Worm (Caenorhabditis elegans) whole organism, young adult: ENCODE data around the gene scl-1.
A peak's percentile ranks its signal among the peaks of the same experiment; 100 is the strongest.

ENCODE experiments used
- B0261.1 ChIP-seq: sonication (generic microtip); optimal IDR thresholded peaks from 2 replicates; lab custom pipeline; 2016; ENCODE audit warnings: mild to moderate bottlenecking, missing genetic modification characterization, moderate library complexity, missing compliant biosample characterization
- B0336.3 ChIP-seq: fragments of 200-800 bp; sonication (Bioruptor generic); IDR thresholded peaks from 2 replicates; pipeline ENCODE4 v1.3.6; 2022; ENCODE audit warnings: missing genetic modification characterization, missing compliant biosample characterization
- C06A6.2 ChIP-seq: fragments of 200-800 bp; sonication (Bioruptor generic); conservative IDR thresholded peaks from 2 replicates; pipeline ENCODE4 v1.3.6; 2022; ENCODE audit warnings: missing genetic modification characterization, missing compliant biosample characterization
- F10E7.11 ChIP-seq: sonication (generic microtip); optimal IDR thresholded peaks from 2 replicates; lab custom pipeline; 2017; ENCODE audit warnings: mild to moderate bottlenecking, missing genetic modification characterization, moderate library complexity, missing compliant biosample characterization
- F22D6.2 ChIP-seq: sonication (generic microtip); optimal IDR thresholded peaks from 2 replicates; lab custom pipeline; 2016; ENCODE audit warnings: mild to moderate bottlenecking, missing genetic modification characterization, missing compliant biosample characterization
- F33H1.4 ChIP-seq: fragments of 200-800 bp; sonication (Bioruptor generic); IDR thresholded peaks from 2 replicates; pipeline ENCODE4 v1.3.6; 2022; ENCODE audit warnings: missing genetic modification reagents, missing genetic modification characterization, missing compliant biosample characterization
- F55B11.4 ChIP-seq: sonication (generic microtip); optimal IDR thresholded peaks from 2 replicates; lab custom pipeline; 2016; ENCODE audit warnings: missing compliant biosample characterization, missing genetic modification characterization, borderline replicate concordance; ENCODE audit not compliant: insufficient read depth
- K12H6.12 ChIP-seq: fragments of 200-800 bp; sonication (Bioruptor generic); optimal IDR thresholded peaks from 2 replicates; lab custom pipeline; 2018; ENCODE audit warnings: mild to moderate bottlenecking, missing genetic modification characterization, missing compliant biosample characterization
- Y56A3A.18 ChIP-seq: fragments of 200-800 bp; sonication (Bioruptor generic); IDR thresholded peaks from 2 replicates; pipeline ENCODE4 v1.3.6; 2022; ENCODE audit warnings: missing genetic modification reagents, missing genetic modification characterization, missing compliant biosample characterization
- Y95B8A.8 ChIP-seq: fragments of 200-800 bp; sonication (Bioruptor generic); IDR thresholded peaks from 2 replicates; pipeline ENCODE4 v1.3.6; 2022; ENCODE audit warnings: missing genetic modification reagents, missing genetic modification characterization, missing compliant biosample characterization
- akir-1 ChIP-seq: fragments of 200-800 bp; sonication (Bioruptor generic); optimal IDR thresholded peaks from 2 replicates; lab custom pipeline; 2018; ENCODE audit warnings: mild to moderate bottlenecking, missing genetic modification characterization, moderate library complexity, missing compliant biosample characterization
- aptf-3 ChIP-seq: fragments of 200-800 bp; sonication (Bioruptor generic); IDR thresholded peaks from 2 replicates; pipeline ENCODE4 v1.3.6; 2022; ENCODE audit warnings: missing genetic modification characterization, missing compliant biosample characterization
- atf-7 ChIP-seq: sonication (generic microtip); optimal IDR thresholded peaks from 2 replicates; lab custom pipeline; 2017; ENCODE audit warnings: mild to moderate bottlenecking, missing genetic modification characterization, missing compliant biosample characterization
- attf-5 ChIP-seq: fragments of 200-800 bp; sonication (Bioruptor generic); optimal IDR thresholded peaks from 2 replicates; lab custom pipeline; 2018; ENCODE audit warnings: mild to moderate bottlenecking, missing genetic modification characterization, missing compliant biosample characterization
- bed-1 ChIP-seq: fragments of 200-800 bp; sonication (Bioruptor generic); IDR thresholded peaks from 2 replicates; pipeline ENCODE4 v1.3.6; 2022; ENCODE audit warnings: missing genetic modification reagents, missing genetic modification characterization, missing compliant biosample characterization
- ceh-58 ChIP-seq: fragments of 200-800 bp; sonication (Bioruptor generic); IDR thresholded peaks from 2 replicates; pipeline ENCODE4 v1.3.6; 2022; ENCODE audit warnings: missing genetic modification characterization, missing compliant biosample characterization
- chd-7 ChIP-seq: sonication (generic microtip); optimal IDR thresholded peaks from 2 replicates; lab custom pipeline; 2016; ENCODE audit warnings: mild to moderate bottlenecking, missing genetic modification characterization, moderate library complexity, missing compliant biosample characterization
- dox-1 ChIP-seq: fragments of 200-800 bp; sonication (Bioruptor generic); IDR thresholded peaks from 2 replicates; pipeline ENCODE4 v1.3.6; 2022; ENCODE audit warnings: missing genetic modification reagents, missing genetic modification characterization, missing compliant biosample characterization
- dpl-1 ChIP-seq: fragments of 150-350 bp; optimal IDR thresholded peaks from 2 replicates; lab custom pipeline; 2014; ENCODE audit warnings: missing biosample characterization, missing genetic modification reagents, missing genetic modification characterization
- egl-44 ChIP-seq: fragments of 200-800 bp; sonication (Bioruptor generic); IDR thresholded peaks from 2 replicates; pipeline ENCODE4 v1.3.6; 2022; ENCODE audit warnings: missing genetic modification reagents, missing genetic modification characterization, missing compliant biosample characterization
- ekl-4 ChIP-seq: fragments of 200-800 bp; sonication (Bioruptor generic); IDR thresholded peaks from 2 replicates; pipeline ENCODE4 v1.3.6; 2022; ENCODE audit warnings: missing genetic modification reagents, missing genetic modification characterization, missing compliant biosample characterization
- ets-4 ChIP-seq: fragments of 200-800 bp; sonication (Bioruptor generic); optimal IDR thresholded peaks from 2 replicates; lab custom pipeline; 2018; ENCODE audit warnings: mild to moderate bottlenecking, missing genetic modification characterization, missing compliant biosample characterization
- fkh-3 ChIP-seq: sonication (generic microtip); optimal IDR thresholded peaks from 2 replicates; lab custom pipeline; 2016; ENCODE audit warnings: mild to moderate bottlenecking, missing genetic modification characterization, missing compliant biosample characterization
- gei-17 ChIP-seq: fragments of 200-800 bp; sonication (Bioruptor generic); optimal IDR thresholded peaks from 2 replicates; lab custom pipeline; 2018; ENCODE audit warnings: mild to moderate bottlenecking, missing genetic modification characterization, missing compliant biosample characterization
- hrde-1 ChIP-seq: sonication (generic microtip); optimal IDR thresholded peaks from 2 replicates; lab custom pipeline; 2016; ENCODE audit warnings: missing genetic modification characterization, mild to moderate bottlenecking, missing compliant biosample characterization, moderate library complexity, missing genotype, missing genetic modification reagents, borderline replicate concordance
- hsf-1 ChIP-seq: fragments of 200-800 bp; sonication (Bioruptor generic); IDR thresholded peaks from 2 replicates; pipeline ENCODE4 v1.3.6; 2022; ENCODE audit warnings: missing genetic modification reagents, missing genetic modification characterization, missing compliant biosample characterization
- lag-1 ChIP-seq: fragments of 200-800 bp; sonication (Bioruptor generic); IDR thresholded peaks from 2 replicates; pipeline ENCODE4 v1.3.6; 2022; ENCODE audit warnings: missing genetic modification reagents, missing genetic modification characterization, missing compliant biosample characterization
- let-526 ChIP-seq: fragments of 200-800 bp; sonication (Bioruptor generic); IDR thresholded peaks from 2 replicates; pipeline ENCODE4 v1.3.6; 2022; ENCODE audit warnings: missing genetic modification reagents, missing genetic modification characterization, missing compliant biosample characterization
- let-607 ChIP-seq, 2 experiments: fragments of 200-800 bp in 1 of 2; sonication (Bioruptor generic) in 1 of 2; sonication (generic microtip) in 1 of 2; optimal IDR thresholded peaks; 2 replicates each; lab custom pipeline; 2016 to 2018; ENCODE audit warnings: mild to moderate bottlenecking in 2 of 2, missing compliant biosample characterization in 2 of 2, missing genetic modification characterization in 2 of 2, moderate library complexity in 2 of 2, missing genotype in 1 of 2
- lin-35 ChIP-seq, 3 experiments: fragments of 150-350 bp in 2 of 3; sonication (generic microtip) in 1 of 3; optimal IDR thresholded peaks; 2 replicates each; lab custom pipeline; 2014 to 2018; ENCODE audit warnings: missing biosample characterization in 3 of 3, missing genetic modification characterization in 3 of 3, missing genetic modification reagents in 3 of 3
- lir-1 ChIP-seq: fragments of 200-800 bp; sonication (Bioruptor generic); conservative IDR thresholded peaks from 2 replicates; pipeline ENCODE4 v1.3.6; 2022; ENCODE audit warnings: missing genetic modification reagents, missing genetic modification characterization, missing compliant biosample characterization
- lsl-1 ChIP-seq: fragments of 200-800 bp; sonication (Bioruptor generic); optimal IDR thresholded peaks from 2 replicates; lab custom pipeline; 2018; ENCODE audit warnings: mild to moderate bottlenecking, missing genetic modification characterization, moderate library complexity, missing compliant biosample characterization
- lsy-27 ChIP-seq: sonication (generic microtip); optimal IDR thresholded peaks from 2 replicates; lab custom pipeline; 2017; ENCODE audit warnings: missing genetic modification characterization, mild to moderate bottlenecking, missing compliant biosample characterization, antibody characterized with exemption, missing genotype, borderline replicate concordance; ENCODE audit not compliant: insufficient read depth
- madf-10 ChIP-seq: sonication (generic microtip); optimal IDR thresholded peaks from 2 replicates; lab custom pipeline; 2016; ENCODE audit warnings: mild to moderate bottlenecking, missing genetic modification characterization, missing compliant biosample characterization
- mes-4 ChIP-seq: sonication (generic microtip); optimal IDR thresholded peaks from 2 replicates; lab custom pipeline; 2016; ENCODE audit warnings: missing genotype, missing genetic modification characterization, missing compliant biosample characterization
- nfyb-1 ChIP-seq: fragments of 200-800 bp; sonication (Bioruptor generic); IDR thresholded peaks from 2 replicates; pipeline ENCODE4 v1.3.6; 2022; ENCODE audit warnings: missing genetic modification reagents, missing genetic modification characterization, missing compliant biosample characterization
- nhr-179 ChIP-seq: sonication (generic microtip); optimal IDR thresholded peaks from 2 replicates; lab custom pipeline; 2016; ENCODE audit warnings: mild to moderate bottlenecking, missing genetic modification characterization, missing compliant biosample characterization
- nhr-27 ChIP-seq: fragments of 200-800 bp; sonication (Bioruptor generic); optimal IDR thresholded peaks from 2 replicates; lab custom pipeline; 2018; ENCODE audit warnings: mild to moderate bottlenecking, missing genetic modification characterization, moderate library complexity, missing compliant biosample characterization
- nhr-80 ChIP-seq: sonication (generic microtip); optimal IDR thresholded peaks from 2 replicates; lab custom pipeline; 2016; ENCODE audit warnings: missing genetic modification characterization, missing compliant biosample characterization
- nhr-90 ChIP-seq: sonication (generic microtip); optimal IDR thresholded peaks from 2 replicates; lab custom pipeline; 2016; ENCODE audit warnings: missing genotype, mild to moderate bottlenecking, missing genetic modification characterization, missing compliant biosample characterization
- rpc-1 ChIP-seq, 2 experiments: fragments of 150-350 bp in 1 of 2; sonication (generic microtip) in 1 of 2; optimal IDR thresholded peaks; 2 replicates each; lab custom pipeline; 2014 to 2018; ENCODE audit warnings: missing biosample characterization in 1 of 2, missing genetic modification characterization in 1 of 2, missing genetic modification reagents in 1 of 2, missing genotype in 1 of 2
- sptf-2 ChIP-seq: fragments of 200-800 bp; sonication (Bioruptor generic); optimal IDR thresholded peaks from 2 replicates; lab custom pipeline; 2018; ENCODE audit warnings: mild to moderate bottlenecking, missing genetic modification characterization, missing compliant biosample characterization
- tbx-9 ChIP-seq: sonication (generic microtip); optimal IDR thresholded peaks from 2 replicates; lab custom pipeline; 2016; ENCODE audit warnings: borderline replicate concordance, missing genetic modification characterization, inconsistent platforms, missing compliant biosample characterization
- tlf-1 ChIP-seq: fragments of 200-800 bp; sonication (Bioruptor generic); optimal IDR thresholded peaks from 2 replicates; lab custom pipeline; 2018; ENCODE audit warnings: mild to moderate bottlenecking, missing genetic modification characterization, missing compliant biosample characterization
- ztf-18 ChIP-seq: sonication (generic microtip); optimal IDR thresholded peaks from 2 replicates; lab custom pipeline; 2016; ENCODE audit warnings: missing genotype, mild to moderate bottlenecking, missing genetic modification characterization, missing compliant biosample characterization
- ztf-28 ChIP-seq: fragments of 200-800 bp; sonication (Bioruptor generic); IDR thresholded peaks from 2 replicates; pipeline ENCODE4 v1.3.6; 2022; ENCODE audit warnings: missing genetic modification reagents, missing genetic modification characterization, missing compliant biosample characterization
- ztf-3 ChIP-seq: fragments of 200-800 bp; sonication (Bioruptor generic); optimal IDR thresholded peaks from 2 replicates; lab custom pipeline; 2018; ENCODE audit warnings: mild to moderate bottlenecking, missing genetic modification characterization, missing compliant biosample characterization
- ztf-6 ChIP-seq: fragments of 200-800 bp; sonication (Bioruptor generic); IDR thresholded peaks from 2 replicates; pipeline ENCODE4 v1.3.6; 2022; ENCODE audit warnings: missing genetic modification reagents, missing genetic modification characterization, missing compliant biosample characterization

The scl-1 gene

DNA sequence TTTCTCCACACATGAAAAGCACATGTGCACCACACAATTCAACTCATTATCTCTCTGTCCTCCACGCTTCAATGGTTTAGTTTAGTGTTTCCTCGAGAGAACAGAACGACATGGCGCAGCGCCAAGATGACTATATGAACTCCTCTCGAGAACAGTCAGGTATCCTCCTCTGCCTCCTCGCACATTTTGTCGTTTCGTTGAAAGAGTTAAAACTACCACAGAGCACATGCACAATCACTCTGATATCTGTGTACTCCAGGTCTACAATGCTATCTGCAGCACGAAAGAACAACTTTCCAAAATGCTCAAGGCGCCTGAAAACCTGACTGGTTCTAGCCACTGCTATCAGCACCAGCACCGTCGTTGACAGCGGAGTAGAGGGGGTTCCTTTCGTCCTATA, 29.4 kb upstream of the scl-1 start:
- TF ChIP-seq ztf-3 (GFP tag; lab: Kevin White, UChicago), result no peak
- TF ChIP-seq lsl-1 (GFP tag; lab: Kevin White, UChicago), result no peak
- no peak for TF ChIP-seq ztf-6 (GFP tag; lab: Robert Waterston, UW)
- TF ChIP-seq fkh-3 (tag; lab: Kevin White, UChicago), result no peak
- TF ChIP-seq F10E7.11 (tag; lab: Kevin White, UChicago), result no peak
- no peak for TF ChIP-seq lsy-27 (tag; lab: Kevin White, UChicago)
- TF ChIP-seq F55B11.4, result no peak
- TF ChIP-seq mes-4 (tag; lab: Kevin White, UChicago), result no peak
- peak; percentile 3 for TF ChIP-seq madf-10 (tag; lab: Kevin White, UChicago)
- TF ChIP-seq lin-35 (GFP tag; optimal IDR thresholded peaks at IDR 0.05; lab: Kevin White, UChicago), result no peak
- TF ChIP-seq ztf-28 (GFP tag; lab: Robert Waterston, UW), result no peak
- TF ChIP-seq nhr-179 (tag; lab: Kevin White, UChicago), result no peak
- TF ChIP-seq ekl-4 (GFP tag; lab: Robert Waterston, UW), result no peak
- 0 out of 2 replicates have a peak, but pooled peaks have one; percentile 10 for TF ChIP-seq hsf-1 (GFP tag; lab: Robert Waterston, UW)
- TF ChIP-seq atf-7 (tag; lab: Kevin White, UChicago), result peak; percentile 63
- no peak for TF ChIP-seq Y95B8A.8 (GFP tag; lab: Robert Waterston, UW)
- peak; percentile 49 for TF ChIP-seq nhr-90 (tag; lab: Kevin White, UChicago)
- TF ChIP-seq B0336.3 (GFP tag; lab: Robert Waterston, UW), result peak; percentile 51; the same call in 1 of the 2 replicates
- no peak for TF ChIP-seq F22D6.2 (tag; lab: Kevin White, UChicago)
- TF ChIP-seq hrde-1 (tag; lab: Kevin White, UChicago), result no peak
- peak; percentile 18 for TF ChIP-seq tlf-1 (GFP tag; lab: Kevin White, UChicago)
- TF ChIP-seq C06A6.2 (GFP tag; lab: Robert Waterston, UW), result no peak
- 0 out of 2 replicates have a peak, but pooled peaks have one; percentile 38 for TF ChIP-seq let-526 (GFP tag; lab: Robert Waterston, UW)
- no peak for TF ChIP-seq K12H6.12
- no peak for TF ChIP-seq F33H1.4
- no peak for TF ChIP-seq sptf-2 (GFP tag; lab: Kevin White, UChicago)
- TF ChIP-seq bed-1, result no peak
- TF ChIP-seq B0261.1, result no peak
- no peak for TF ChIP-seq ztf-18 (tag; lab: Kevin White, UChicago)
- no peak for TF ChIP-seq aptf-3 (GFP tag; lab: Robert Waterston, UW)
- no peak for TF ChIP-seq dpl-1
- TF ChIP-seq dox-1 (GFP tag; lab: Robert Waterston, UW), result peak; percentile 61; the same call in 1 of the 2 replicates
- TF ChIP-seq rpc-1 (optimal IDR thresholded peaks at IDR 0.05; lab: Kevin White, UChicago), result no peak
- no peak for TF ChIP-seq rpc-1 (tag; optimal IDR thresholded peaks at IDR 0.05; lab: Kevin White, UChicago)
- TF ChIP-seq egl-44 (GFP tag; lab: Robert Waterston, UW), result no peak
- no peak for TF ChIP-seq lag-1
- peak; percentile 70 for TF ChIP-seq ets-4 (GFP tag; lab: Kevin White, UChicago)
- TF ChIP-seq Y56A3A.18 (GFP tag; lab: Robert Waterston, UW), result peak; percentile 73; the same call in 1 of the 2 replicates
- no peak for TF ChIP-seq akir-1
- no peak for TF ChIP-seq lir-1
- TF ChIP-seq nhr-80 (tag; lab: Kevin White, UChicago), result peak; percentile 98
- no peak for TF ChIP-seq ceh-58 (GFP tag; lab: Robert Waterston, UW)
- no peak for TF ChIP-seq nhr-27
- TF ChIP-seq attf-5 (GFP tag; lab: Kevin White, UChicago), result peak; percentile 48
- TF ChIP-seq chd-7 (tag; lab: Kevin White, UChicago), result peak; percentile 64
- TF ChIP-seq tbx-9 (tag; lab: Kevin White, UChicago), result no peak
- no peak for TF ChIP-seq gei-17
- peak; percentile 70 for TF ChIP-seq nfyb-1 (GFP tag; lab: Robert Waterston, UW)
- TF ChIP-seq let-607 (tag; optimal IDR thresholded peaks at IDR 0.05; lab: Kevin White, UChicago), result peak; percentile 34 to 46
